Worm (Caenorhabditis elegans) whole organism, L2 larva: Measurements from ENCODE around the gene T10B5.8.

Source experiments
- C34F6.9 ChIP-seq: fragments of 150-350 bp; optimal IDR thresholded peaks from 2 replicates; lab custom pipeline; 2014; ENCODE audit warnings: missing biosample characterization, missing genetic modification characterization
- F13H6.1 ChIP-seq: sonication (generic microtip); optimal IDR thresholded peaks from 2 replicates; lab custom pipeline; 2016; ENCODE audit warnings: missing genetic modification characterization, missing compliant biosample characterization
- R02D3.7 ChIP-seq: fragments of 150-350 bp; optimal IDR thresholded peaks from 2 replicates; lab custom pipeline; 2014; ENCODE audit warnings: missing biosample characterization, missing genetic modification characterization
- Y55F3AM.14 ChIP-seq: fragments of 200-800 bp; sonication (Bioruptor generic); optimal IDR thresholded peaks from 2 replicates; lab custom pipeline; 2018; ENCODE audit warnings: mild to moderate bottlenecking, missing genetic modification characterization, missing compliant biosample characterization
- ZK546.5 ChIP-seq: sonication (generic microtip); optimal IDR thresholded peaks from 2 replicates; lab custom pipeline; 2017; ENCODE audit warnings: missing biosample characterization, missing genetic modification characterization
- alr-1 ChIP-seq: fragments of 150-350 bp; optimal IDR thresholded peaks from 2 replicates; lab custom pipeline; 2014; ENCODE audit warnings: missing biosample characterization, missing genetic modification characterization
- aly-2 ChIP-seq: fragments of 150-350 bp; optimal IDR thresholded peaks from 2 replicates; lab custom pipeline; 2014; ENCODE audit warnings: missing biosample characterization, missing genetic modification characterization
- ama-1 ChIP-seq: fragments of 150-350 bp; optimal IDR thresholded peaks from 2 replicates; lab custom pipeline; 2018; ENCODE audit warnings: inconsistent platforms
- blmp-1 ChIP-seq: sonication (generic microtip); optimal IDR thresholded peaks from 2 replicates; lab custom pipeline; 2017; ENCODE audit warnings: missing genetic modification characterization, mild to moderate bottlenecking, missing compliant biosample characterization, antibody characterized with exemption, moderate library complexity; ENCODE audit not compliant: insufficient read depth
- ceh-16 ChIP-seq: fragments of 150-350 bp; optimal IDR thresholded peaks from 2 replicates; lab custom pipeline; 2014; ENCODE audit warnings: missing biosample characterization, missing genetic modification characterization
- ceh-82 ChIP-seq: fragments of 150-350 bp; optimal IDR thresholded peaks from 2 replicates; lab custom pipeline; 2014; ENCODE audit warnings: missing biosample characterization, missing genetic modification characterization
- crh-2 ChIP-seq: sonication (generic microtip); optimal IDR thresholded peaks from 2 replicates; lab custom pipeline; 2017; ENCODE audit warnings: missing biosample characterization, missing genetic modification characterization
- dmd-4 ChIP-seq: sonication (generic microtip); optimal IDR thresholded peaks from 2 replicates; lab custom pipeline; 2017; ENCODE audit warnings: missing biosample characterization, missing genetic modification characterization
- egl-27 ChIP-seq: sonication (generic microtip); optimal IDR thresholded peaks from 3 replicates; lab custom pipeline; 2017; ENCODE audit warnings: missing biosample characterization, missing genetic modification reagents, missing genetic modification characterization
- elt-1 ChIP-seq: fragments of 150-350 bp; optimal IDR thresholded peaks from 2 replicates; lab custom pipeline; 2014; ENCODE audit warnings: missing biosample characterization, missing genetic modification characterization
- elt-3 ChIP-seq: sonication (generic microtip); optimal IDR thresholded peaks from 2 replicates; lab custom pipeline; 2017; ENCODE audit warnings: missing biosample characterization, missing genetic modification characterization
- fos-1 ChIP-seq: fragments of 150-350 bp; optimal IDR thresholded peaks from 2 replicates; lab custom pipeline; 2014; ENCODE audit warnings: missing biosample characterization, missing genetic modification characterization
- gmeb-1 ChIP-seq: fragments of 150-350 bp; optimal IDR thresholded peaks from 2 replicates; lab custom pipeline; 2014; ENCODE audit warnings: missing biosample characterization, missing genetic modification characterization
- lin-11 ChIP-seq: fragments of 150-350 bp; sonication (generic microtip); optimal IDR thresholded peaks from 2 replicates; lab custom pipeline; 2014; ENCODE audit warnings: missing biosample characterization, missing genetic modification characterization, inconsistent platforms, mixed read lengths
- lin-13 ChIP-seq: fragments of 150-350 bp; optimal IDR thresholded peaks from 2 replicates; lab custom pipeline; 2014; ENCODE audit warnings: missing biosample characterization, missing genetic modification reagents, missing genetic modification characterization
- lin-39 ChIP-seq: fragments of 150-350 bp; optimal IDR thresholded peaks from 2 replicates; lab custom pipeline; 2014; ENCODE audit warnings: missing biosample characterization, missing genetic modification reagents, missing genetic modification characterization
- lsy-2 ChIP-seq, 2 experiments: fragments of 150-350 bp in 1 of 2; sonication (generic microtip) in 1 of 2; optimal IDR thresholded peaks; 2 replicates each; lab custom pipeline; 2014 to 2017; ENCODE audit warnings: missing biosample characterization in 2 of 2, missing genetic modification characterization in 2 of 2
- mab-5 ChIP-seq: fragments of 150-350 bp; optimal IDR thresholded peaks from 2 replicates; lab custom pipeline; 2014; ENCODE audit warnings: missing biosample characterization, missing genetic modification characterization
- mbf-1 ChIP-seq: sonication (generic microtip); optimal IDR thresholded peaks from 2 replicates; lab custom pipeline; 2017; ENCODE audit warnings: missing biosample characterization, missing genetic modification characterization
- mdl-1 ChIP-seq, 2 experiments: fragments of 150-350 bp in 1 of 2; sonication (generic microtip) in 1 of 2; optimal IDR thresholded peaks; 2 replicates each; lab custom pipeline; 2017; ENCODE audit warnings: missing biosample characterization in 2 of 2, missing genetic modification characterization in 2 of 2
- nhr-10 ChIP-seq: sonication (generic microtip); optimal IDR thresholded peaks from 2 replicates; lab custom pipeline; 2017; ENCODE audit warnings: missing biosample characterization, missing genetic modification characterization
- nhr-11 ChIP-seq: fragments of 150-350 bp; optimal IDR thresholded peaks from 2 replicates; lab custom pipeline; 2014; ENCODE audit warnings: missing biosample characterization, missing genetic modification characterization
- nhr-12 ChIP-seq: fragments of 150-350 bp; optimal IDR thresholded peaks from 2 replicates; lab custom pipeline; 2014; ENCODE audit warnings: missing biosample characterization, missing genetic modification characterization
- nhr-129 ChIP-seq: fragments of 150-350 bp; optimal IDR thresholded peaks from 2 replicates; lab custom pipeline; 2014; ENCODE audit warnings: missing biosample characterization, missing genetic modification characterization
- nhr-21 ChIP-seq: fragments of 150-350 bp; optimal IDR thresholded peaks from 2 replicates; lab custom pipeline; 2014; ENCODE audit warnings: missing biosample characterization, missing genetic modification characterization
- nhr-23 ChIP-seq: fragments of 150-350 bp; optimal IDR thresholded peaks from 2 replicates; lab custom pipeline; 2014; ENCODE audit warnings: missing biosample characterization, missing genetic modification reagents, missing genetic modification characterization
- nhr-237 ChIP-seq: fragments of 150-350 bp; optimal IDR thresholded peaks from 2 replicates; lab custom pipeline; 2014; ENCODE audit warnings: missing biosample characterization, missing genetic modification characterization
- nhr-25 ChIP-seq: fragments of 150-350 bp; sonication (generic microtip); optimal IDR thresholded peaks from 3 replicates; lab custom pipeline; 2014; ENCODE audit warnings: missing biosample characterization, missing genetic modification characterization
- nhr-6 ChIP-seq: fragments of 150-350 bp; optimal IDR thresholded peaks from 2 replicates; lab custom pipeline; 2014; ENCODE audit warnings: missing biosample characterization, missing genetic modification characterization
- nhr-77 ChIP-seq: fragments of 150-350 bp; optimal IDR thresholded peaks from 2 replicates; lab custom pipeline; 2014; ENCODE audit warnings: missing biosample characterization, missing genetic modification characterization
- peb-1 ChIP-seq: fragments of 150-350 bp; optimal IDR thresholded peaks from 2 replicates; lab custom pipeline; 2014; ENCODE audit warnings: missing biosample characterization, missing genetic modification characterization
- sem-4 ChIP-seq: fragments of 150-350 bp; optimal IDR thresholded peaks from 2 replicates; lab custom pipeline; 2014; ENCODE audit warnings: missing biosample characterization, missing genetic modification reagents, missing genetic modification characterization
- skn-1 ChIP-seq: sonication (generic microtip); optimal IDR thresholded peaks from 2 replicates; lab custom pipeline; 2017; ENCODE audit warnings: missing biosample characterization, missing genetic modification characterization
- sma-3 ChIP-seq: sonication (generic microtip); optimal IDR thresholded peaks from 2 replicates; lab custom pipeline; 2016; ENCODE audit warnings: missing genetic modification reagents, missing genetic modification characterization, missing compliant biosample characterization
- sma-9 ChIP-seq, 2 experiments: fragments of 150-350 bp in 1 of 2; sonication (generic microtip) in 1 of 2; optimal IDR thresholded peaks; 2 replicates each; lab custom pipeline; 2014 to 2016; ENCODE audit warnings: missing genetic modification characterization in 2 of 2, mild to moderate bottlenecking in 1 of 2, missing biosample characterization in 1 of 2, missing compliant biosample characterization in 1 of 2, missing genetic modification reagents in 1 of 2, moderate library complexity in 1 of 2
- snpc-4 ChIP-seq: fragments of 150-350 bp; optimal IDR thresholded peaks from 2 replicates; lab custom pipeline; 2014; ENCODE audit warnings: missing biosample characterization, missing genetic modification characterization
- unc-39 ChIP-seq: fragments of 150-350 bp; optimal IDR thresholded peaks from 2 replicates; lab custom pipeline; 2014; ENCODE audit warnings: missing biosample characterization, missing genetic modification characterization
- unc-55 ChIP-seq: fragments of 150-350 bp; sonication (generic microtip); optimal IDR thresholded peaks from 3 replicates; lab custom pipeline; 2014; ENCODE audit warnings: missing biosample characterization, missing genetic modification reagents, missing genetic modification characterization
- unc-62 ChIP-seq: fragments of 150-350 bp; optimal IDR thresholded peaks from 2 replicates; lab custom pipeline; 2014; ENCODE audit warnings: missing biosample characterization, missing genetic modification reagents, missing genetic modification characterization
- zag-1 ChIP-seq: fragments of 150-350 bp; optimal IDR thresholded peaks from 2 replicates; lab custom pipeline; 2014; ENCODE audit warnings: missing biosample characterization, missing genetic modification characterization
- ztf-1 ChIP-seq: fragments of 200-800 bp; sonication (Bioruptor generic); conservative IDR thresholded peaks from 2 replicates; pipeline ENCODE4 v1.3.6; 2022; ENCODE audit warnings: missing genetic modification characterization, missing compliant biosample characterization
- ztf-11 ChIP-seq: sonication (generic microtip); optimal IDR thresholded peaks from 2 replicates; lab custom pipeline; 2017; ENCODE audit warnings: missing biosample characterization, missing genetic modification characterization
- ztf-4 ChIP-seq: fragments of 150-350 bp; optimal IDR thresholded peaks from 2 replicates; lab custom pipeline; 2014; ENCODE audit warnings: missing biosample characterization, missing genetic modification characterization

The T10B5.8 gene

ce11 chrV:1871768-1872296, 30.0 kb downstream of the T10B5.8 start, which contains the start of the genes T10B5.4 and cct-7 (continued):
- TF ChIP-seq ceh-82 (tag; lab: Kevin White, UChicago) (no peak), nhr-10 (tag; lab: Kevin White, UChicago) (no peak), lin-39 (tag; lab: Kevin White, UChicago) (no peak), mbf-1 (tag; lab: Kevin White, UChicago) (no peak), alr-1 (tag; lab: Kevin White, UChicago) (no peak)

ce11 chrV:1874827-1875226, 33.0 kb downstream of the T10B5.8 start:
- TF ChIP-seq lin-39 (tag; lab: Kevin White, UChicago) (no peak), sma-3 (GFP tag; lab: Kevin White, UChicago) (no peak), ZK546.5 (tag; lab: Kevin White, UChicago) (no peak), F13H6.1 (no peak), unc-39 (no peak), aly-2 (no peak), nhr-21 (tag; lab: Kevin White, UChicago) (no peak), ztf-11 (tag; lab: Kevin White, UChicago) (no peak), mdl-1 (tag; optimal IDR thresholded peaks at IDR 0.05; lab: Kevin White, UChicago) (no peak)

- TF ChIP-seq lin-13 (GFP tag; lab: Kevin White, UChicago) (no peak), alr-1 (tag; lab: Kevin White, UChicago) (no peak), nhr-129 (tag; lab: Kevin White, UChicago) (no peak), Y55F3AM.14 (GFP tag; lab: Kevin White, UChicago) (peak; percentile 27), blmp-1 (tag; lab: Kevin White, UChicago) (no peak), lin-11 (tag; lab: Kevin White, UChicago) (no peak), ZK546.5 (tag; lab: Kevin White, UChicago) (no peak), unc-39 (no peak), lsy-2 (tag; optimal IDR thresholded peaks at IDR 0.05; lab: Kevin White, UChicago) (peak in 1 of 2 experiments; percentile 10), mbf-1 (tag; lab: Kevin White, UChicago) (no peak), unc-62 (GFP tag; lab: Kevin White, UChicago) (no peak), nhr-25 (peak; percentile 4), nhr-23 (tag; lab: Kevin White, UChicago) (no peak), nhr-77 (tag; lab: Kevin White, UChicago) (no peak), zag-1 (tag; lab: Kevin White, UChicago) (no peak), nhr-6 (tag; lab: Kevin White, UChicago) (no peak), ama-1 (lab: Kevin White, UChicago) (peak; percentile 67), crh-2 (tag; lab: Kevin White, UChicago) (no peak), ztf-11 (tag; lab: Kevin White, UChicago) (no peak), elt-3 (tag; lab: Kevin White, UChicago) (no peak), sem-4 (tag; lab: Kevin White, UChicago) (no peak), nhr-12 (tag; lab: Kevin White, UChicago) (no peak), gmeb-1 (tag; lab: Kevin White, UChicago) (no peak), nhr-237 (tag; lab: Kevin White, UChicago) (no peak), dmd-4 (tag; lab: Kevin White, UChicago) (no peak), R02D3.7 (tag; lab: Kevin White, UChicago) (no peak), aly-2 (no peak), snpc-4 (no peak), sma-9 (GFP tag; optimal IDR thresholded peaks at IDR 0.05; lab: Kevin White, UChicago) (peak; percentile 39), sma-9 (tag; optimal IDR thresholded peaks at IDR 0.05; lab: Kevin White, UChicago) (no peak), ztf-1 (GFP tag; lab: Robert Waterston, UW) (peak; percentile 88; the same call in 1 of the 2 replicates), nhr-21 (tag; lab: Kevin White, UChicago) (no peak), peb-1 (no peak), skn-1 (tag; lab: Kevin White, UChicago) (no peak), lin-39 (tag; lab: Kevin White, UChicago) (no peak), elt-1 (tag; lab: Kevin White, UChicago) (no peak), ceh-82 (tag; lab: Kevin White, UChicago) (no peak), mdl-1 (tag; optimal IDR thresholded peaks at IDR 0.05; lab: Kevin White, UChicago) (no peak), unc-55 (GFP tag; lab: Kevin White, UChicago) (no peak), mab-5 (tag; lab: Kevin White, UChicago) (no peak), ceh-16 (tag; lab: Kevin White, UChicago) (no peak), nhr-10 (tag; lab: Kevin White, UChicago) (no peak), fos-1 (tag; lab: Kevin White, UChicago) (no peak), C34F6.9 (no peak), sma-3 (GFP tag; lab: Kevin White, UChicago) (peak; percentile 18), ztf-4 (tag; lab: Kevin White, UChicago) (no peak), nhr-11 (tag; lab: Kevin White, UChicago) (no peak), egl-27 (tag; lab: Kevin White, UChicago) (no peak), F13H6.1 (no peak)
- TF ChIP-seq, all 48 proteins: peak for 7
Observed at ce11 chrV:1875497-1875988, 33.7 kb downstream of the T10B5.8 start.
